Worm (Caenorhabditis elegans): ENCODE data around the gene idpp-11.

DNA sequence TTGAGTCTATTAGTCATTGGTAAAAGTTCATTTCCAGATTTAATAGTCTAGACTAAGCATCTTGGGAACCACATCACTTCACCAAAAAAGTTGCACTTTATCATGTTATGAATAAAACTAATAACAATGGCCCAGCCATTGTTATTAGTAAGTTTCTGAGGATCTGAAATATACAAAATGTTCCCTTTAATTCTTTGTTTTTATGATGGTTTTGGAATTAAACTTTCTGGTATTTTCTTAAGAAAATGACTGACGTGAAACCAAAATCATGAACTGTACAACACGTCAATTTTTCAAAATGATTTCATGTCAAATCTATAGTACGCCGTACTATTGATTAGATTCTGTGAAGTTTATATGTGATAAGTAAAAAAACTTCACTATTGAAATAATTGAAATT is 2.4 kb upstream of the idpp-11 start:
- TF ChIP-seq ztf-11 (tag; optimal IDR thresholded peaks at IDR 0.05) (no peak), sptf-1 (tag; optimal IDR thresholded peaks at IDR 0.05) (no peak), lin-39 (tag; optimal IDR thresholded peaks at IDR 0.05) (no peak), elt-3 (tag; optimal IDR thresholded peaks at IDR 0.05) (no peak), dpl-1 (GFP tag; optimal IDR thresholded peaks at IDR 0.05) (no peak), elt-2 (tag; optimal IDR thresholded peaks at IDR 0.05) (no peak), skn-1 (tag; optimal IDR thresholded peaks at IDR 0.05) (no peak), aly-2 (tag; optimal IDR thresholded peaks at IDR 0.05) (no peak), ces-1 (GFP tag; optimal IDR thresholded peaks at IDR 0.05) (no peak), nhr-12 (tag; optimal IDR thresholded peaks at IDR 0.05) (no peak), ceh-82 (tag; optimal IDR thresholded peaks at IDR 0.05) (no peak), ztf-4 (tag; optimal IDR thresholded peaks at IDR 0.05) (no peak), unc-62 (GFP tag; optimal IDR thresholded peaks at IDR 0.05) (no peak), pag-3 (tag; optimal IDR thresholded peaks at IDR 0.05; ENCODE audit: borderline replicate concordance, insufficient read depth) (no peak)
